Fruit fly (Drosophila melanogaster): ENCODE measurements around the gene Tmtc1.

Tmtc1 gene

DNA sequence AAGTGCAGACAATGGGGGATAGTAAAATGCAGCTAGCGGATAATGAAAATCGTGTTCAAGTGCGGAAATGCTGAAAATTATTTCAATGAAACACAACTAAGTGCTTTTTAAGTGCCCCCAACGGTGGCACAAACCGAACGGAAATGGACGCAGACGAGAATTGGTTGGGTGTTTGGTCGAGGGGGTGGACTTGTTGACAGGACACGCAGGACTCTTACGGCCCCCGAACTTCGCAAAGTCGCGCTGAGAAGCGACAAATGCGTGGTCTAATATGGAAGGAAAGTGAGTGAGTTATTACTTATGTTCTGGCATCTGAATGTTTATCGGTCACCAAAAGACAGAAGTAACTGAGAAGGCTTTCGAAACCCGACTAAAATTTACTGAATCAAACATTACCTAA is 24.8 kb upstream of the Tmtc1 start, which contains the start of gene Prosbeta4R1:
TSS of gene Prosbeta4R1 (plus strand) at position 301 of the 400 bp plus-strand sequence.
- no peak for TF ChIP-seq ro (GFP tag; IDR thresholded peaks at IDR 0.05)
- TF ChIP-seq twi (tag; optimal IDR thresholded peaks at IDR 0.05) = no peak
- TF ChIP-seq HHEX (GFP tag; optimal IDR thresholded peaks at IDR 0.05) = no peak
- TF ChIP-seq Fer2 (tag; optimal IDR thresholded peaks at IDR 0.05) = no peak
- no peak for TF ChIP-seq sna (GFP tag; IDR thresholded peaks at IDR 0.05; ENCODE audit: partially characterized antibody)
- no peak for TF ChIP-seq CG34422 (GFP tag; IDR thresholded peaks at IDR 0.05)
- no peak for TF ChIP-seq ci (GFP tag; IDR thresholded peaks at IDR 0.05)
- no peak for TF ChIP-seq B-H1 (GFP tag; IDR thresholded peaks at IDR 0.05)
- TF ChIP-seq CG14710 (tag; optimal IDR thresholded peaks at IDR 0.05) = no peak
- no peak for TF ChIP-seq Mes4 (GFP tag; optimal IDR thresholded peaks at IDR 0.05)

DNA sequence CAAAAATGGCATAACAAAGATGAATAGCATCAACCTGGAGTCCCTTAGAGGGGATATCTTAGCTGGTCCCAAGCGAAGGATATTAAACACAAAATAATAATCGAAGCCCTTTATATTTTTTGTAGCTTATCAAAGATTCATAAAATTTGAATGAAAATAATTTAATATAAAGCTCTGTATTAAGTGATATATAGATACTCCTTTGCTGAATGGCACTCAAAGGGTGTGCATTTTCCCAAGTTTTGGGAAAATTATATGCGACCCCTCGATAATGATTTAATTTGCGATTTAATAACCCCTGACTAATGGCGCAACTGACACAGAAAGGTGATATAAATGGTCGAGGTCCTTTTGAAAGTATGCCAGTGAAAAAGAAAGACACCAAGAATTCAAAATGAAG is 23.8 kb upstream of the Tmtc1 start, which contains the start of gene Or23a:
TSS of gene Or23a (plus strand) at position 301 of the 400 bp plus-strand sequence.
- TF ChIP-seq Dp (GFP tag; optimal IDR thresholded peaks at IDR 0.05) (no peak), CG4424 (GFP tag; optimal IDR thresholded peaks at IDR 0.05) (no peak), sna (GFP tag; IDR thresholded peaks at IDR 0.05; ENCODE audit: partially characterized antibody) (no peak), CG30403 (GFP tag; optimal IDR thresholded peaks at IDR 0.05) (no peak), CG14965 (GFP tag; optimal IDR thresholded peaks at IDR 0.05; ENCODE audit: borderline replicate concordance) (no peak), CG12236 (GFP tag; optimal IDR thresholded peaks at IDR 0.05) (no peak), Jarid2 (GFP tag; optimal IDR thresholded peaks at IDR 0.05) (no peak), gce (GFP tag; IDR thresholded peaks at IDR 0.05) (no peak), Elba2 (GFP tag; optimal IDR thresholded peaks at IDR 0.05) (no peak), stc (GFP tag; IDR thresholded peaks at IDR 0.05) (no peak), CG5180 (GFP tag; optimal IDR thresholded peaks at IDR 0.05) (no peak), CG12155 (GFP tag; optimal IDR thresholded peaks at IDR 0.05) (no peak), otp (GFP tag; IDR thresholded peaks at IDR 0.05) (no peak), emc (GFP tag; optimal IDR thresholded peaks at IDR 0.05) (no peak), Ets97D (GFP tag; optimal IDR thresholded peaks at IDR 0.05) (no peak), CG7745 (tag; optimal IDR thresholded peaks at IDR 0.05) (no peak)

DNA sequence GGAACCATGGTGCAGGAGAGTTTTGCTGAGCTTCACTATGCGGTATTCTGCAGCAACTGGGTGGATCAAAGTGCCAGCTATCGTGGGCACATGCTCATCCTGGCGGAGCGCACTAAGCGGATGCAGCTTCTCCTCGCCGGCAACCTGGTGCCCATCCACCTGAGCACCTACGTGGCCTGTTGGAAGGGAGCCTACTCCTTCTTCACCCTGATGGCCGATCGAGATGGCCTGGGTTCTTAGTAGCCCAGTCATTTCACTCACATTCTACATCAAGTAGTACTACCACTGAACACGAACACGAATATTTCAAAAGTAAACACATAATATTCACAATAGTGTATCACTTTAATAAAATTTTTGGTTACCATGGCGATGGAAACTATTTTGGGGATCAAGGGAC is 22.4 kb upstream of the Tmtc1 start, which contains the start of gene Prosbeta4R2:
TSS of gene Prosbeta4R2 (plus strand) at position 301 of the 400 bp plus-strand sequence.
- TF ChIP-seq CG9932 (GFP tag; IDR thresholded peaks at IDR 0.05) = 0 out of 2 replicates have a peak, but pooled peaks have one; percentile 23
- no peak for TF ChIP-seq pum (GFP tag; optimal IDR thresholded peaks at IDR 0.05)
- TF ChIP-seq CG6765 (GFP tag; optimal IDR thresholded peaks at IDR 0.05) = no peak
- 0 out of 3 replicates have a peak, but pooled peaks have one; percentile 11 for TF ChIP-seq CG11093 (GFP tag; IDR thresholded peaks at IDR 0.05)

DNA sequence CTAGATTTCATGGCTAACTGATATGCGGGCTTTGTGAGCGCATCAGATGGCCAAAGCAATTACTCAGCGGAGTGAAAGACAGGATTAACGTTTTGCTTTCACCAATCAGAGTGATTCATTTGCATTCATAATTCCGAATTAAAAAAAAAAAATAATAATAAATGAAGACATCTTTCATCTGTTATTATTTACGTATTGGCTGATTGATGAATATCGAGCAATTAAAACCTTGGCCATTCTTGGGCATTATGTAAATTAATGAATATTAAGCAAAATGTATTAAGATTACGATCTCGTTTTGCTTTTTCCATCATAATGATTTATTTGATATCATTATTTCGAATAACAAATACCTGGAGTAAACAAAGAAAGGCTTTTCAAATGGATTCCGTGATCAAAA is 12.8 kb upstream of the Tmtc1 start, which contains the start of gene Trf4:
TSS of gene Trf4 (plus strand) at position 301 of the 400 bp plus-strand sequence.
- no peak for TF ChIP-seq CG3726 (GFP tag; IDR thresholded peaks at IDR 0.05)
- no peak for TF ChIP-seq dpn (GFP tag; optimal IDR thresholded peaks at IDR 0.05)
- no peak for TF ChIP-seq ems (GFP tag; optimal IDR thresholded peaks at IDR 0.05)
- no peak for TF ChIP-seq Sox100B (GFP tag; optimal IDR thresholded peaks at IDR 0.05)
- no peak for TF ChIP-seq NK7.1 (GFP tag; optimal IDR thresholded peaks at IDR 0.05)

DNA sequence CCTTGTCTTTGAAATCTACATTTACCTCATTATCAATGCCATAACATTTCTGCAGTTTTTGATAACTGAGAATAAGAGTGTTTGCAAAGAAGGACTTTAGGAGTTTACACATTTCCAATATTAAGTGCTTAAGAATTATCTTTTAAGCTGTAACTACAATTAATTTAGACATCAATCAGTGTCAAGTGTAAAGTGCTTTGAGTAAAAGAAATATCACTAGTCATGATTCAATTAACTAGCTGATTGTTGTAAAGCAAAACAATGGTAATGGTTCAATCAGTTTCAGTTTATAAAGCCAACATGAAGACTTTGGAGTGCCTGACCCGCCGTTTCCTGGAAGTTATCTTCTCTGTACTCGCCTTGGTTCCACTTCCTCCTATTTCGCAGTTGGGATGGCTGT is 8.0 kb upstream of the Tmtc1 start, which contains the start of gene Gr23a:
TSS of gene Gr23a (plus strand) at position 301 of the 400 bp plus-strand sequence.
- TF ChIP-seq CG17829 (tag; optimal IDR thresholded peaks at IDR 0.05) (no peak), sna (GFP tag; IDR thresholded peaks at IDR 0.05; ENCODE audit: partially characterized antibody) (no peak), CG31388 (GFP tag; optimal IDR thresholded peaks at IDR 0.05) (no peak), Optix (GFP tag; IDR thresholded peaks at IDR 0.05) (no peak), Hey (tag; optimal IDR thresholded peaks at IDR 0.05) (no peak), aop (GFP tag; IDR thresholded peaks at IDR 0.05) (no peak), inv (GFP tag; IDR thresholded peaks at IDR 0.05; ENCODE audit: partially characterized antibody) (no peak), CG14667 (GFP tag; IDR thresholded peaks at IDR 0.05) (no peak), ase (GFP tag; IDR thresholded peaks at IDR 0.05) (no peak), HLH4C (GFP tag; IDR thresholded peaks at IDR 0.05; ENCODE audit: partially characterized antibody) (no peak), CG6272 (GFP tag; IDR thresholded peaks at IDR 0.05) (no peak), CkIIα-i1 (GFP tag; IDR thresholded peaks at IDR 0.05) (no peak), Lhr (GFP tag; optimal IDR thresholded peaks at IDR 0.05) (no peak)
